Fruit fly (Drosophila melanogaster): ENCODE results near the gene hoe2.

dm6 chr2L:4891914-4892469, 44.3 kb downstream of the hoe2 start, which contains the start of gene CG3036:
- TF ChIP-seq CG14711 (tag; optimal IDR thresholded peaks at IDR 0.05) (no peak), bab1 (GFP tag; optimal IDR thresholded peaks at IDR 0.05) (peak; percentile 17)
